Fruit fly (Drosophila melanogaster): ENCODE results near the gene PGRP-SA.
A peak's percentile ranks its signal among the peaks of the same experiment; 100 is the strongest.

Gene PGRP-SA

dm6 chrX:11548701-11549100 lies 12.7 kb upstream of the PGRP-SA start (continued):
- no peak for TF ChIP-seq Poxn (GFP tag; IDR thresholded peaks at IDR 0.05)
- TF ChIP-seq Oaz (GFP tag; IDR thresholded peaks at IDR 0.05) = no peak
- peak; percentile 54 for TF ChIP-seq CG31441 (GFP tag; IDR thresholded peaks at IDR 0.05)
- TF ChIP-seq CG13894 (tag; optimal IDR thresholded peaks at IDR 0.05) = no peak
- TF ChIP-seq lilli (GFP tag; optimal IDR thresholded peaks at IDR 0.05) = peak; percentile 46
- no peak for TF ChIP-seq CG4854 (GFP tag; optimal IDR thresholded peaks at IDR 0.05)
- peak; percentile 56 for TF ChIP-seq CG15601 (tag; optimal IDR thresholded peaks at IDR 0.05)
- no peak for TF ChIP-seq sob (GFP tag; IDR thresholded peaks at IDR 0.05)
- no peak for TF ChIP-seq CG9932 (GFP tag; IDR thresholded peaks at IDR 0.05)
- peak; percentile 50 for TF ChIP-seq CG8388 (GFP tag; optimal IDR thresholded peaks at IDR 0.05)
- no peak for TF ChIP-seq fd3F (GFP tag; optimal IDR thresholded peaks at IDR 0.05)
- no peak for TF ChIP-seq Usf (GFP tag; optimal IDR thresholded peaks at IDR 0.05)
- peak; percentile 1 for TF ChIP-seq org-1 (GFP tag; optimal IDR thresholded peaks at IDR 0.05)
- no peak for TF ChIP-seq CG17612 (GFP tag; IDR thresholded peaks at IDR 0.05)
- no peak for TF ChIP-seq CG11456 (GFP tag; IDR thresholded peaks at IDR 0.05)
- TF ChIP-seq chinmo (GFP tag; IDR thresholded peaks at IDR 0.05; ENCODE audit: partially characterized antibody) = no peak
- TF ChIP-seq bcd (GFP tag; optimal IDR thresholded peaks at IDR 0.05) = peak; percentile 8
- peak; percentile 17 for TF ChIP-seq CG15269 (tag; optimal IDR thresholded peaks at IDR 0.05)
- TF ChIP-seq CG10147 (GFP tag; optimal IDR thresholded peaks at IDR 0.05) = peak; percentile 3
- TF ChIP-seq HmgD (GFP tag; optimal IDR thresholded peaks at IDR 0.05) = no peak
- TF ChIP-seq CG4707 (GFP tag; optimal IDR thresholded peaks at IDR 0.05) = peak; percentile 9
- no peak for TF ChIP-seq bbx (GFP tag; IDR thresholded peaks at IDR 0.05; ENCODE audit: partially characterized antibody)
- peak in 1 of 2 experiments; percentile 21 for TF ChIP-seq dpn (GFP tag; optimal IDR thresholded peaks at IDR 0.05)
- TF ChIP-seq Opbp (GFP tag; IDR thresholded peaks at IDR 0.05; ENCODE audit: partially characterized antibody) = no peak
- TF ChIP-seq CG12659 (GFP tag; optimal IDR thresholded peaks at IDR 0.05) = no peak
- TF ChIP-seq CG4282 (GFP tag; optimal IDR thresholded peaks at IDR 0.05) = no peak
- TF ChIP-seq CG31224 (GFP tag; IDR thresholded peaks at IDR 0.05) = no peak
- peak; percentile 20 for TF ChIP-seq kni (GFP tag; optimal IDR thresholded peaks at IDR 0.05)
- TF ChIP-seq D19A (tag; optimal IDR thresholded peaks at IDR 0.05) = peak; percentile 33
- no peak for TF ChIP-seq CG32767 (GFP tag; IDR thresholded peaks at IDR 0.05)
- no peak for TF ChIP-seq Dip2 (GFP tag; IDR thresholded peaks at IDR 0.05)
- peak; percentile 19 for TF ChIP-seq Nf-YB (GFP tag; optimal IDR thresholded peaks at IDR 0.05)
- TF ChIP-seq Neu2 (GFP tag; optimal IDR thresholded peaks at IDR 0.05; ENCODE audit: borderline replicate concordance) = no peak
- no peak for TF ChIP-seq BEAF-32 (GFP tag; optimal IDR thresholded peaks at IDR 0.05)
- no peak for TF ChIP-seq CG9797 (GFP tag; optimal IDR thresholded peaks at IDR 0.05)
- TF ChIP-seq sug (tag; optimal IDR thresholded peaks at IDR 0.05) = no peak
- no peak for TF ChIP-seq CG10366 (GFP tag; IDR thresholded peaks at IDR 0.05)
- no peak for TF ChIP-seq CoRest (tag; optimal IDR thresholded peaks at IDR 0.05)
- no peak for TF ChIP-seq CG11093 (GFP tag; IDR thresholded peaks at IDR 0.05)
- TF ChIP-seq NFAT (GFP tag; IDR thresholded peaks at IDR 0.05) = no peak
- peak; percentile 70 for TF ChIP-seq CG10979 (tag; optimal IDR thresholded peaks at IDR 0.05)
- no peak for TF ChIP-seq CG11247 (GFP tag; IDR thresholded peaks at IDR 0.05)
- no peak for TF ChIP-seq CG15514 (GFP tag; optimal IDR thresholded peaks at IDR 0.05)
- TF ChIP-seq ac (GFP tag; optimal IDR thresholded peaks at IDR 0.05) = no peak
- TF ChIP-seq ATbp (GFP tag; optimal IDR thresholded peaks at IDR 0.05) = peak; percentile 15
- no peak for TF ChIP-seq Gsc (GFP tag; IDR thresholded peaks at IDR 0.05)
- no peak for TF ChIP-seq usp (GFP tag; optimal IDR thresholded peaks at IDR 0.05)
- TF ChIP-seq CG16779 (GFP tag; IDR thresholded peaks at IDR 0.05) = no peak
- TF ChIP-seq klu (GFP tag; IDR thresholded peaks at IDR 0.05) = no peak
- TF ChIP-seq nerfin-1 (tag; optimal IDR thresholded peaks at IDR 0.05) = no peak
- no peak for TF ChIP-seq ash1 (GFP tag; optimal IDR thresholded peaks at IDR 0.05)
